Worm (Caenorhabditis elegans) whole organism, young adult: ENCODE measurements around the gene Y54G11A.4.

Experiments used
- B0035.1 ChIP-seq: sonication (generic microtip); optimal IDR thresholded peaks from 2 replicates; lab custom pipeline; 2016; ENCODE audit warnings: missing genetic modification characterization, mild to moderate bottlenecking, missing compliant biosample characterization, missing genotype, missing genetic modification reagents
- B0261.1 ChIP-seq: sonication (generic microtip); optimal IDR thresholded peaks from 2 replicates; lab custom pipeline; 2016; ENCODE audit warnings: mild to moderate bottlenecking, missing genetic modification characterization, moderate library complexity, missing compliant biosample characterization
- C17E4.6 ChIP-seq: fragments of 200-800 bp; sonication (Bioruptor generic); IDR thresholded peaks from 2 replicates; pipeline ENCODE4 v1.3.6; 2022; ENCODE audit warnings: missing genetic modification reagents, missing genetic modification characterization, missing compliant biosample characterization
- F22D6.2 ChIP-seq: sonication (generic microtip); optimal IDR thresholded peaks from 2 replicates; lab custom pipeline; 2016; ENCODE audit warnings: mild to moderate bottlenecking, missing genetic modification characterization, missing compliant biosample characterization
- F23B12.7 ChIP-seq: sonication (generic microtip); optimal IDR thresholded peaks from 2 replicates; lab custom pipeline; 2017; ENCODE audit warnings: missing genetic modification characterization, mild to moderate bottlenecking, missing compliant biosample characterization, antibody characterized with exemption, moderate library complexity; ENCODE audit not compliant: insufficient read depth
- F33H1.4 ChIP-seq: fragments of 200-800 bp; sonication (Bioruptor generic); IDR thresholded peaks from 2 replicates; pipeline ENCODE4 v1.3.6; 2022; ENCODE audit warnings: missing genetic modification reagents, missing genetic modification characterization, missing compliant biosample characterization
- F37B4.10 ChIP-seq: fragments of 200-800 bp; sonication (Bioruptor generic); IDR thresholded peaks from 2 replicates; pipeline ENCODE4 v1.3.6; 2022; ENCODE audit warnings: missing genetic modification characterization, missing compliant biosample characterization
- K12H6.12 ChIP-seq: fragments of 200-800 bp; sonication (Bioruptor generic); optimal IDR thresholded peaks from 2 replicates; lab custom pipeline; 2018; ENCODE audit warnings: mild to moderate bottlenecking, missing genetic modification characterization, missing compliant biosample characterization
- Y53G8AR.9 ChIP-seq: fragments of 200-800 bp; sonication (Bioruptor generic); conservative IDR thresholded peaks from 2 replicates; pipeline ENCODE4 v1.3.6; 2022; ENCODE audit warnings: missing genetic modification reagents, missing genetic modification characterization, missing compliant biosample characterization
- Y67H2A.10 ChIP-seq: fragments of 200-800 bp; sonication (Bioruptor generic); conservative IDR thresholded peaks from 2 replicates; pipeline ENCODE4 v1.3.6; 2022; ENCODE audit warnings: missing genetic modification reagents, missing genetic modification characterization, missing compliant biosample characterization
- Y95B8A.8 ChIP-seq: fragments of 200-800 bp; sonication (Bioruptor generic); IDR thresholded peaks from 2 replicates; pipeline ENCODE4 v1.3.6; 2022; ENCODE audit warnings: missing genetic modification reagents, missing genetic modification characterization, missing compliant biosample characterization
- attf-3 ChIP-seq: fragments of 200-800 bp; sonication (Bioruptor generic); conservative IDR thresholded peaks from 2 replicates; pipeline ENCODE4 v1.3.6; 2022; ENCODE audit warnings: missing genetic modification reagents, missing genetic modification characterization, missing compliant biosample characterization
- attf-5 ChIP-seq: fragments of 200-800 bp; sonication (Bioruptor generic); optimal IDR thresholded peaks from 2 replicates; lab custom pipeline; 2018; ENCODE audit warnings: mild to moderate bottlenecking, missing genetic modification characterization, missing compliant biosample characterization
- cebp-2 ChIP-seq: fragments of 200-800 bp; sonication (Bioruptor generic); IDR thresholded peaks from 2 replicates; pipeline ENCODE4 v1.3.6; 2022; ENCODE audit warnings: missing genetic modification characterization, missing compliant biosample characterization
- ceh-40 ChIP-seq: fragments of 200-800 bp; sonication (Bioruptor generic); IDR thresholded peaks from 2 replicates; pipeline ENCODE4 v1.3.6; 2022; ENCODE audit warnings: missing genetic modification characterization, missing compliant biosample characterization
- ceh-58 ChIP-seq: fragments of 200-800 bp; sonication (Bioruptor generic); IDR thresholded peaks from 2 replicates; pipeline ENCODE4 v1.3.6; 2022; ENCODE audit warnings: missing genetic modification characterization, missing compliant biosample characterization
- ceh-91 ChIP-seq: fragments of 200-800 bp; sonication (Bioruptor generic); IDR thresholded peaks from 2 replicates; pipeline ENCODE4 v1.3.6; 2022; ENCODE audit warnings: missing genetic modification reagents, missing genetic modification characterization, missing compliant biosample characterization
- die-1 ChIP-seq: sonication (generic microtip); optimal IDR thresholded peaks from 2 replicates; lab custom pipeline; 2016; ENCODE audit warnings: missing genotype, mild to moderate bottlenecking, missing genetic modification characterization, missing compliant biosample characterization
- dpl-1 ChIP-seq: fragments of 150-350 bp; optimal IDR thresholded peaks from 2 replicates; lab custom pipeline; 2014; ENCODE audit warnings: missing biosample characterization, missing genetic modification reagents, missing genetic modification characterization
- egl-44 ChIP-seq: fragments of 200-800 bp; sonication (Bioruptor generic); IDR thresholded peaks from 2 replicates; pipeline ENCODE4 v1.3.6; 2022; ENCODE audit warnings: missing genetic modification reagents, missing genetic modification characterization, missing compliant biosample characterization
- ets-4 ChIP-seq: fragments of 200-800 bp; sonication (Bioruptor generic); optimal IDR thresholded peaks from 2 replicates; lab custom pipeline; 2018; ENCODE audit warnings: mild to moderate bottlenecking, missing genetic modification characterization, missing compliant biosample characterization
- hlh-26 ChIP-seq: fragments of 200-800 bp; sonication (Bioruptor generic); conservative IDR thresholded peaks from 2 replicates; pipeline ENCODE4 v1.3.6; 2022; ENCODE audit warnings: missing genetic modification reagents, missing genetic modification characterization, missing compliant biosample characterization
- hmg-20 ChIP-seq: fragments of 200-800 bp; sonication (Bioruptor generic); IDR thresholded peaks from 2 replicates; pipeline ENCODE4 v1.3.6; 2022; ENCODE audit warnings: missing genetic modification reagents, missing genetic modification characterization, missing compliant biosample characterization
- let-607 ChIP-seq, 2 experiments: fragments of 200-800 bp in 1 of 2; sonication (Bioruptor generic) in 1 of 2; sonication (generic microtip) in 1 of 2; optimal IDR thresholded peaks; 2 replicates each; lab custom pipeline; 2016 to 2018; ENCODE audit warnings: mild to moderate bottlenecking in 2 of 2, missing compliant biosample characterization in 2 of 2, missing genetic modification characterization in 2 of 2, moderate library complexity in 2 of 2, missing genotype in 1 of 2
- lin-26 ChIP-seq: fragments of 200-800 bp; sonication (Bioruptor generic); IDR thresholded peaks from 2 replicates; pipeline ENCODE4 v1.3.6; 2022; ENCODE audit warnings: missing genetic modification reagents, missing genetic modification characterization, missing compliant biosample characterization
- lir-1 ChIP-seq: fragments of 200-800 bp; sonication (Bioruptor generic); conservative IDR thresholded peaks from 2 replicates; pipeline ENCODE4 v1.3.6; 2022; ENCODE audit warnings: missing genetic modification reagents, missing genetic modification characterization, missing compliant biosample characterization
- lsl-1 ChIP-seq: fragments of 200-800 bp; sonication (Bioruptor generic); optimal IDR thresholded peaks from 2 replicates; lab custom pipeline; 2018; ENCODE audit warnings: mild to moderate bottlenecking, missing genetic modification characterization, moderate library complexity, missing compliant biosample characterization
- madf-6 ChIP-seq: fragments of 200-800 bp; sonication (Bioruptor generic); IDR thresholded peaks from 2 replicates; pipeline ENCODE4 v1.3.6; 2022; ENCODE audit warnings: missing genetic modification reagents, missing genetic modification characterization, missing compliant biosample characterization
- mel-28 ChIP-seq: sonication (generic microtip); optimal IDR thresholded peaks from 2 replicates; lab custom pipeline; 2016; ENCODE audit warnings: borderline replicate concordance, mild to moderate bottlenecking, missing genetic modification characterization, missing compliant biosample characterization
- mes-4 ChIP-seq: sonication (generic microtip); optimal IDR thresholded peaks from 2 replicates; lab custom pipeline; 2016; ENCODE audit warnings: missing genotype, missing genetic modification characterization, missing compliant biosample characterization
- nfyb-1 ChIP-seq: fragments of 200-800 bp; sonication (Bioruptor generic); IDR thresholded peaks from 2 replicates; pipeline ENCODE4 v1.3.6; 2022; ENCODE audit warnings: missing genetic modification reagents, missing genetic modification characterization, missing compliant biosample characterization
- nhr-120 ChIP-seq: fragments of 200-800 bp; sonication (Bioruptor generic); IDR thresholded peaks from 2 replicates; pipeline ENCODE4 v1.3.6; 2022; ENCODE audit warnings: missing genetic modification characterization, missing compliant biosample characterization
- rec-8 ChIP-seq, 2 experiments: sonication (generic microtip); optimal IDR thresholded peaks; 2 replicates each; lab custom pipeline; 2016; ENCODE audit warnings: mild to moderate bottlenecking in 2 of 2, missing genetic modification characterization in 2 of 2, missing genetic modification reagents in 2 of 2, missing genotype in 2 of 2, missing biosample characterization in 1 of 2, missing compliant biosample characterization in 1 of 2, moderate library complexity in 1 of 2
- sdz-38 ChIP-seq: sonication (generic microtip); optimal IDR thresholded peaks from 2 replicates; lab custom pipeline; 2016; ENCODE audit warnings: missing genotype, missing genetic modification characterization, missing compliant biosample characterization
- snpc-1.1 ChIP-seq: sonication (generic microtip); optimal IDR thresholded peaks from 2 replicates; lab custom pipeline; 2017; ENCODE audit warnings: missing genetic modification characterization, mild to moderate bottlenecking, missing compliant biosample characterization, antibody characterized with exemption, moderate library complexity, missing genotype, missing genetic modification reagents; ENCODE audit not compliant: insufficient read depth
- somi-1 ChIP-seq: fragments of 200-800 bp; sonication (Bioruptor generic); optimal IDR thresholded peaks from 2 replicates; lab custom pipeline; 2018; ENCODE audit warnings: mild to moderate bottlenecking, missing genetic modification characterization, missing compliant biosample characterization
- tbp1 ChIP-seq: fragments of 200-800 bp; sonication (Bioruptor generic); optimal IDR thresholded peaks from 2 replicates; lab custom pipeline; 2018; ENCODE audit warnings: mild to moderate bottlenecking, missing genetic modification characterization, missing compliant biosample characterization
- tlf-1 ChIP-seq: fragments of 200-800 bp; sonication (Bioruptor generic); optimal IDR thresholded peaks from 2 replicates; lab custom pipeline; 2018; ENCODE audit warnings: mild to moderate bottlenecking, missing genetic modification characterization, missing compliant biosample characterization
- unc-62 ChIP-seq: fragments of 150-350 bp; optimal IDR thresholded peaks from 2 replicates; lab custom pipeline; 2014; ENCODE audit warnings: missing biosample characterization, missing genetic modification reagents, missing genetic modification characterization
- xnd-1 ChIP-seq: sonication (generic microtip); optimal IDR thresholded peaks from 2 replicates; lab custom pipeline; 2016; ENCODE audit warnings: missing genotype, missing genetic modification reagents, missing genetic modification characterization, missing compliant biosample characterization
- zim-3 ChIP-seq: sonication (generic microtip); optimal IDR thresholded peaks from 2 replicates; lab custom pipeline; 2017; ENCODE audit warnings: mild to moderate bottlenecking, missing genetic modification characterization, moderate library complexity, missing compliant biosample characterization
- ztf-18 ChIP-seq: sonication (generic microtip); optimal IDR thresholded peaks from 2 replicates; lab custom pipeline; 2016; ENCODE audit warnings: missing genotype, mild to moderate bottlenecking, missing genetic modification characterization, missing compliant biosample characterization
- ztf-28 ChIP-seq: fragments of 200-800 bp; sonication (Bioruptor generic); IDR thresholded peaks from 2 replicates; pipeline ENCODE4 v1.3.6; 2022; ENCODE audit warnings: missing genetic modification reagents, missing genetic modification characterization, missing compliant biosample characterization
- ztf-3 ChIP-seq: fragments of 200-800 bp; sonication (Bioruptor generic); optimal IDR thresholded peaks from 2 replicates; lab custom pipeline; 2018; ENCODE audit warnings: mild to moderate bottlenecking, missing genetic modification characterization, missing compliant biosample characterization

Gene Y54G11A.4

ce11 chrII:14250147-14250965 is 42.3 kb upstream of the Y54G11A.4 start, which contains the start of gene hmg-1.1 (continued):
- 0 out of 2 replicates have a peak, but pooled peaks have one; percentile 38 for TF ChIP-seq Y95B8A.8
- TF ChIP-seq unc-62 (GFP tag; lab: Kevin White, UChicago): no peak
- peak; percentile 17 for TF ChIP-seq tlf-1 (GFP tag; lab: Kevin White, UChicago)

DNA sequence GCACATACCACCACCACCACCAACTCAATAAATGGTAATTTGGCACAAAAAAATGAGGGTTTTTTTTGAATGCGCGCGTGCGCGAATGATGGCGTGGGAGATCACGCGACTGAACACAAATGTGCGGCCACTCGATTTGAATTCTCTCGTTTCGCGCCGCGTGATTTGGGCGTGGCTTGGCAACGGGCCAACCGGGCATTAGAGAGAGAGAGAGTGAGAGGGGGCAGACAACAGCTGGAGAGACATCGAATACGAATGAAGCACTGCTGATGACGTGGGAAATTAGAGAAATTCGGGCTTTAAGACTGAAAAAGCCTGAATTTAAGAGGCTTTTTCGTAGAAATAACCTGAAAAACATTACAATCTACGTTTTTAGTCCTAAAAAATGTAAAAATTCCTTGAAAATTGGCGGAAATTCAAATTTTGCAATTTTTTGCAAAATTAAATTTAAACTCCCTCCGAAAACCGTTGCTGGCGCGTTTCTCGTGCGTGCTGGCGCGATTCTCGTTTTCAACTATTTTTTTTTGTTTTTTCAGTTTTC is 41.1 kb upstream of the Y54G11A.4 start:
- TF ChIP-seq somi-1 (GFP tag; lab: Kevin White, UChicago) (peak; percentile 90), die-1 (peak; percentile 67), B0035.1 (tag; lab: Kevin White, UChicago) (peak; percentile 85), ztf-3 (GFP tag; lab: Kevin White, UChicago) (peak; percentile 91), K12H6.12 (tag; lab: Kevin White, UChicago) (peak; percentile 88), lsl-1 (GFP tag; lab: Kevin White, UChicago) (peak; percentile 66), rec-8 (tag; optimal IDR thresholded peaks at IDR 0.05; lab: Kevin White, UChicago) (peak in 1 of 2 experiments; percentile 40), dpl-1 (peak; percentile 92), madf-6 (peak; percentile 90), ceh-91 (GFP tag; lab: Robert Waterston, UW) (peak; percentile 73), C17E4.6 (peak; percentile 80), egl-44 (GFP tag; lab: Robert Waterston, UW) (peak; percentile 95), zim-3 (tag; lab: Kevin White, UChicago) (peak; percentile 88), hmg-20 (GFP tag; lab: Robert Waterston, UW) (peak; percentile 74), nfyb-1 (GFP tag; lab: Robert Waterston, UW) (peak; percentile 96), attf-5 (GFP tag; lab: Kevin White, UChicago) (peak; percentile 96), ceh-58 (GFP tag; lab: Robert Waterston, UW) (peak; percentile 76; the same call in 1 of the 2 replicates), ztf-28 (GFP tag; lab: Robert Waterston, UW) (peak; percentile 47; the same call in 1 of the 2 replicates), lin-26 (GFP tag; lab: Robert Waterston, UW) (peak; percentile 86), cebp-2 (GFP tag; lab: Robert Waterston, UW) (0 out of 2 replicates have a peak, but pooled peaks have one; percentile 44), attf-3 (GFP tag; lab: Robert Waterston, UW) (peak; percentile 65), sdz-38 (tag; lab: Kevin White, UChicago) (no peak), B0261.1 (tag; lab: Kevin White, UChicago) (peak; percentile 31), let-607 (tag; optimal IDR thresholded peaks at IDR 0.05; lab: Kevin White, UChicago) (peak; percentile 83 to 89), nhr-120 (GFP tag; lab: Robert Waterston, UW) (no peak), xnd-1 (tag; lab: Kevin White, UChicago) (peak; percentile 78), ets-4 (GFP tag; lab: Kevin White, UChicago) (peak; percentile 97), hlh-26 (GFP tag; lab: Robert Waterston, UW) (no peak), Y53G8AR.9 (peak; percentile 93), tbp1 (GFP tag; lab: Kevin White, UChicago) (peak; percentile 66), F23B12.7 (tag; lab: Kevin White, UChicago) (no peak), lir-1 (peak; percentile 82), mes-4 (tag; lab: Kevin White, UChicago) (peak; percentile 44), Y67H2A.10 (GFP tag; lab: Robert Waterston, UW) (peak; percentile 82), F33H1.4 (GFP tag; lab: Robert Waterston, UW) (peak; percentile 57), F37B4.10 (peak; percentile 66; the same call in 1 of the 2 replicates), ztf-18 (tag; lab: Kevin White, UChicago) (peak; percentile 96), ceh-40 (peak; percentile 52; the same call in 1 of the 2 replicates), mel-28 (tag; lab: Kevin White, UChicago) (peak; percentile 84), snpc-1.1 (tag; lab: Kevin White, UChicago) (no peak), F22D6.2 (tag; lab: Kevin White, UChicago) (peak; percentile 89)
